Worm (Caenorhabditis elegans): ENCODE results near the gene srh-154.

The srh-154 gene

ce11 chrV:17469180-17469579 lies 29.7 kb downstream of the srh-154 start, which contains the start of gene F20E11.17:
Gene F20E11.17, minus strand, starts transcription at chrV:17469280.
- TF ChIP-seq unc-62 (GFP tag; optimal IDR thresholded peaks at IDR 0.05) = no peak

- TF ChIP-seq unc-62 (GFP tag; optimal IDR thresholded peaks at IDR 0.05) = no peak
Observed at ce11 chrV:17471564-17471963, 32.1 kb downstream of the srh-154 start, which contains the start of gene srh-235. Gene srh-235, minus strand, starts transcription at chrV:17471664.

ce11 chrV:17473699-17474098 lies 34.2 kb downstream of the srh-154 start, which contains the start of gene srh-123:
Gene srh-123, plus strand, starts transcription at chrV:17473999.
- TF ChIP-seq unc-62 (GFP tag; optimal IDR thresholded peaks at IDR 0.05) = no peak

ce11 chrV:17476490-17476889 lies 37.0 kb downstream of the srh-154 start, which contains the start of gene srbc-61:
Gene srbc-61, plus strand, starts transcription at chrV:17476790.
- no peak for TF ChIP-seq unc-62 (GFP tag; optimal IDR thresholded peaks at IDR 0.05)

ce11 chrV:17485078-17485477 lies 45.6 kb downstream of the srh-154 start, which contains the start of gene srh-111:
Gene srh-111, minus strand, starts transcription at chrV:17485178.
- TF ChIP-seq unc-62 (GFP tag; optimal IDR thresholded peaks at IDR 0.05) = no peak

ce11 chrV:17486034-17486433 lies 46.5 kb downstream of the srh-154 start, which contains the start of gene scl-24:
Gene scl-24, plus strand, starts transcription at chrV:17486334.
- no peak for TF ChIP-seq unc-62 (GFP tag; optimal IDR thresholded peaks at IDR 0.05)

Measured in whole organism, dauer.